Worm (Caenorhabditis elegans): Measurements from ENCODE around the gene F35F10.14.

F35F10.14 gene

ce11 chrV:3315308-3315707 lies 4.6 kb downstream of the F35F10.14 start, which contains the start of gene arrd-19:
TSS of gene arrd-19 (minus strand) at chrV:3315516.
- TF ChIP-seq aly-2 (tag; optimal IDR thresholded peaks at IDR 0.05), result no peak
- TF ChIP-seq madf-9 (GFP tag; conservative IDR thresholded peaks at IDR 0.05), result no peak
- TF ChIP-seq ctbp-1 (GFP tag; IDR thresholded peaks at IDR 0.05), result peak; percentile 86
- no peak for TF ChIP-seq Y105C5A.15 (GFP tag; IDR thresholded peaks at IDR 0.05)
- TF ChIP-seq spr-1 (tag; optimal IDR thresholded peaks at IDR 0.05), result no peak
- TF ChIP-seq mxl-2 (GFP tag; conservative IDR thresholded peaks at IDR 0.05), result no peak
- no peak for TF ChIP-seq gei-8 (GFP tag; optimal IDR thresholded peaks at IDR 0.05)
- TF ChIP-seq daf-8 (GFP tag; IDR thresholded peaks at IDR 0.05), result no peak
- TF ChIP-seq nhr-25 (tag; optimal IDR thresholded peaks at IDR 0.05; ENCODE audit: borderline replicate concordance, insufficient read depth), result peak; percentile 53
- no peak for TF ChIP-seq zip-11 (GFP tag; IDR thresholded peaks at IDR 0.05)
- TF ChIP-seq hlh-30 (tag; optimal IDR thresholded peaks at IDR 0.05; ENCODE audit: insufficient read depth), result peak; percentile 58
- no peak for TF ChIP-seq snpc-4 (tag; optimal IDR thresholded peaks at IDR 0.05)
- TF ChIP-seq nhr-102 (tag; optimal IDR thresholded peaks at IDR 0.05), result no peak
- peak; percentile 80 for TF ChIP-seq mes-2 (tag; optimal IDR thresholded peaks at IDR 0.05; ENCODE audit: poor library complexity, severe bottlenecking)
- TF ChIP-seq lir-3 (tag; optimal IDR thresholded peaks at IDR 0.05), result no peak
- TF ChIP-seq madf-5 (GFP tag; IDR thresholded peaks at IDR 0.05), result no peak
- TF ChIP-seq mdl-1 (tag; optimal IDR thresholded peaks at IDR 0.05), result peak in 1 of 2 experiments; percentile 85
- TF ChIP-seq F44E2.7 (GFP tag; IDR thresholded peaks at IDR 0.05), result no peak
- no peak for TF ChIP-seq D1046.2 (GFP tag; IDR thresholded peaks at IDR 0.05)
- no peak for TF ChIP-seq F49E8.2 (tag; optimal IDR thresholded peaks at IDR 0.05; ENCODE audit: borderline replicate concordance)
- TF ChIP-seq nhr-76 (tag; optimal IDR thresholded peaks at IDR 0.05), result no peak
- peak; percentile 58; the same call in 1 of the 2 replicates for TF ChIP-seq lin-29 (GFP tag; IDR thresholded peaks at IDR 0.05)
- peak in 1 of 2 experiments; percentile 64 for TF ChIP-seq hif-1 (tag; optimal IDR thresholded peaks at IDR 0.05)
- no peak for TF ChIP-seq jun-1 (tag; optimal IDR thresholded peaks at IDR 0.05)
- peak; percentile 89 for TF ChIP-seq lin-1 (GFP tag; IDR thresholded peaks at IDR 0.05)
- TF ChIP-seq T20F7.1 (GFP tag; optimal IDR thresholded peaks at IDR 0.05), result no peak
- TF ChIP-seq mep-1 (tag; optimal IDR thresholded peaks at IDR 0.05), result no peak
- TF ChIP-seq egl-27 (tag; optimal IDR thresholded peaks at IDR 0.05), result no peak
- peak; percentile 56 for TF ChIP-seq rbr-2 (tag; optimal IDR thresholded peaks at IDR 0.05)
- no peak for TF ChIP-seq zfp-3 (GFP tag; conservative IDR thresholded peaks at IDR 0.05)
- TF ChIP-seq nhr-10 (tag; optimal IDR thresholded peaks at IDR 0.05), result no peak
- peak; percentile 26 to 79 for TF ChIP-seq lsy-2 (tag; optimal IDR thresholded peaks at IDR 0.05)
- peak; percentile 92 for TF ChIP-seq dmd-6 (GFP tag; IDR thresholded peaks at IDR 0.05)
- TF ChIP-seq egl-43 (GFP tag; IDR thresholded peaks at IDR 0.05), result no peak; the same call in 1 of the 2 replicates
- peak; percentile 72 for TF ChIP-seq mxl-3 (GFP tag; optimal IDR thresholded peaks at IDR 0.05)
- no peak for TF ChIP-seq nhr-237 (tag; optimal IDR thresholded peaks at IDR 0.05)
- no peak for TF ChIP-seq lin-38 (GFP tag; IDR thresholded peaks at IDR 0.05)
- TF ChIP-seq snpc-1.2 (GFP tag; IDR thresholded peaks at IDR 0.05), result no peak
- no peak for TF ChIP-seq daf-12 (tag; optimal IDR thresholded peaks at IDR 0.05)
- no peak for TF ChIP-seq php-3 (GFP tag; IDR thresholded peaks at IDR 0.05)
- TF ChIP-seq fos-1 (tag; optimal IDR thresholded peaks at IDR 0.05), result no peak
- TF ChIP-seq ces-1 (GFP tag; optimal IDR thresholded peaks at IDR 0.05), result no peak
- no peak for TF ChIP-seq ama-1 (optimal IDR thresholded peaks at IDR 0.05)
- no peak for TF ChIP-seq tra-1 (GFP tag; IDR thresholded peaks at IDR 0.05)
- TF ChIP-seq duxl-1 (tag; optimal IDR thresholded peaks at IDR 0.05; ENCODE audit: poor library complexity), result peak; percentile 79
- peak; percentile 89 for TF ChIP-seq dve-1 (tag; optimal IDR thresholded peaks at IDR 0.05; ENCODE audit: insufficient read depth)
- TF ChIP-seq dmd-9 (GFP tag; IDR thresholded peaks at IDR 0.05), result no peak
- no peak; the same call in 1 of the 2 replicates for TF ChIP-seq vab-7 (GFP tag; IDR thresholded peaks at IDR 0.05)
- no peak for TF ChIP-seq T26A8.4 (GFP tag; IDR thresholded peaks at IDR 0.05)
- peak; percentile 41 for TF ChIP-seq F37D6.2 (tag; optimal IDR thresholded peaks at IDR 0.05)
- TF ChIP-seq mdt-29 (GFP tag; IDR thresholded peaks at IDR 0.05), result no peak
